Fruit fly (Drosophila melanogaster): ENCODE data around the gene Ku80.

DNA sequence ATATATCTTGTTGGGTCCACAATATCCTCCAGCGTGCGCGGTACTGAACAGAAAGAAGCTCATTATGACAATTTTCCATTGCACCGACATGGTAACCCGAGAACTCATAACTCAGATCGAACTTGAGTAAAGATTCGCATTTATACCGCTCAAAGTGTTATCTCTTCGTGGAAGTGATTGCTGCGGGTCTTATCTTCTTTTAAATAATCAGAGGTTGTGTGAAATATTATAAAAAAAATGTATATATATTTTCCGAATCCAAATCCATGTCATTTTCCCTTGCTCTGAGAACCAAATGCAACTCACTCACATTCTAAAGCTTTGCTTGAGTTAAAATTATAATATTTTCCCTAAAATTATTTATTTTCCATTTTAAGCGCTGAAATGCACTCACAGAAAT lies 41.1 kb upstream of the Ku80 start, which contains the start of gene CG42876:
- TF ChIP-seq CG32121 (GFP tag; IDR thresholded peaks at IDR 0.05) (no peak), CG10348 (GFP tag; IDR thresholded peaks at IDR 0.05) (no peak), CG9948 (tag; optimal IDR thresholded peaks at IDR 0.05) (no peak), CG12605 (GFP tag; IDR thresholded peaks at IDR 0.05) (no peak), rn (GFP tag; IDR thresholded peaks at IDR 0.05) (no peak), CG4496 (GFP tag; IDR thresholded peaks at IDR 0.05) (no peak)
